Worm (Caenorhabditis elegans): ENCODE data around the gene wdr-54.

ce11 chrX:841393-841792, 12.7 kb downstream of the wdr-54 start, which contains the start of gene F39H12.3:
- no peak for TF ChIP-seq snpc-4 (tag; optimal IDR thresholded peaks at IDR 0.05)
- no peak for TF ChIP-seq ces-1 (GFP tag; optimal IDR thresholded peaks at IDR 0.05)
- no peak for TF ChIP-seq nhr-28 (tag; optimal IDR thresholded peaks at IDR 0.05)
- TF ChIP-seq mls-2 (tag; optimal IDR thresholded peaks at IDR 0.05): no peak
- TF ChIP-seq nhr-237 (tag; optimal IDR thresholded peaks at IDR 0.05): no peak
- no peak for TF ChIP-seq nhr-12 (tag; optimal IDR thresholded peaks at IDR 0.05)
- no peak for TF ChIP-seq pha-4 (tag; optimal IDR thresholded peaks at IDR 0.05)
- no peak for TF ChIP-seq elt-3 (tag; optimal IDR thresholded peaks at IDR 0.05)
- no peak for TF ChIP-seq nhr-2 (tag; optimal IDR thresholded peaks at IDR 0.05)
- TF ChIP-seq unc-62 (GFP tag; optimal IDR thresholded peaks at IDR 0.05): no peak
- no peak for TF ChIP-seq lin-13 (tag; optimal IDR thresholded peaks at IDR 0.05)

Data from whole organism, mixed stage, embryonic.